Worm (Caenorhabditis elegans) whole organism, early embryonic: ENCODE results near the gene fbxc-32.

Experiments used
- ama-1 ChIP-seq: fragments of 150-350 bp; optimal IDR thresholded peaks from 2 replicates; lab custom pipeline; 2014
- ceh-36 ChIP-seq: sonication (generic microtip); optimal IDR thresholded peaks from 2 replicates; lab custom pipeline; 2016; ENCODE audit warnings: missing genetic modification characterization, inconsistent platforms, missing compliant biosample characterization
- ets-7 ChIP-seq: sonication (generic microtip); optimal IDR thresholded peaks from 2 replicates; lab custom pipeline; 2016; ENCODE audit warnings: missing genotype, missing genetic modification characterization, missing compliant biosample characterization
- hnd-1 ChIP-seq: sonication (generic microtip); optimal IDR thresholded peaks from 2 replicates; lab custom pipeline; 2016; ENCODE audit warnings: missing genetic modification characterization, missing compliant biosample characterization
- pes-1 ChIP-seq: fragments of 200-800 bp; sonication (Bioruptor generic); IDR thresholded peaks from 2 replicates; pipeline ENCODE4 v1.3.6; 2022; ENCODE audit warnings: missing genetic modification reagents, missing genetic modification characterization, missing compliant biosample characterization
- scrt-1 ChIP-seq: fragments of 200-800 bp; sonication (Bioruptor generic); IDR thresholded peaks from 2 replicates; pipeline ENCODE4 v1.3.6; 2022; ENCODE audit warnings: missing genetic modification characterization, missing compliant biosample characterization
- sea-1 ChIP-seq: fragments of 200-800 bp; sonication (Bioruptor generic); conservative IDR thresholded peaks from 2 replicates; pipeline ENCODE4 v1.3.6; 2022; ENCODE audit warnings: missing genetic modification characterization, missing compliant biosample characterization
- tbx-11 ChIP-seq: fragments of 200-800 bp; sonication (Bioruptor generic); IDR thresholded peaks from 2 replicates; pipeline ENCODE4 v1.3.6; 2022; ENCODE audit warnings: missing genetic modification characterization, missing compliant biosample characterization

Gene fbxc-32

ce11 chrII:905335-905734 is 42.7 kb downstream of the fbxc-32 start:
- TF ChIP-seq ceh-36 (tag; lab: Kevin White, UChicago): no peak
- 0 out of 2 replicates have a peak, but pooled peaks have one; percentile 29 for TF ChIP-seq sea-1
- TF ChIP-seq pes-1 (GFP tag; lab: Robert Waterston, UW): peak; percentile 37; the same call in 1 of the 2 replicates

- no peak for TF ChIP-seq tbx-11
- no peak for TF ChIP-seq scrt-1 (GFP tag; lab: Robert Waterston, UW)
Observed at ce11 chrII:901632-902031, 46.4 kb downstream of the fbxc-32 start, which contains the start of gene T07D3.2. TSS of gene T07D3.2 (plus strand) at chrII:901932.

- TF ChIP-seq ama-1 (lab: Kevin White, UChicago) (no peak), hnd-1 (no peak), ets-7 (tag; lab: Kevin White, UChicago) (no peak)
Observed at ce11 chrII:900720-901332, 47.2 kb downstream of the fbxc-32 start, which contains the start of gene T07D3.9. TSS of gene T07D3.9 (minus strand) at chrII:900913.
